Worm (Caenorhabditis elegans): ENCODE data around the gene H25K10.4.

- TF ChIP-seq pha-4 (tag; optimal IDR thresholded peaks at IDR 0.05) (no peak), tbx-2 (tag; optimal IDR thresholded peaks at IDR 0.05) (no peak), lin-11 (tag; optimal IDR thresholded peaks at IDR 0.05) (no peak)
Observed at ce11 chrIV:16220688-16221087, 5.2 kb upstream of the H25K10.4 start.
